Worm (Caenorhabditis elegans): Measurements from ENCODE around the gene gst-20.

DNA sequence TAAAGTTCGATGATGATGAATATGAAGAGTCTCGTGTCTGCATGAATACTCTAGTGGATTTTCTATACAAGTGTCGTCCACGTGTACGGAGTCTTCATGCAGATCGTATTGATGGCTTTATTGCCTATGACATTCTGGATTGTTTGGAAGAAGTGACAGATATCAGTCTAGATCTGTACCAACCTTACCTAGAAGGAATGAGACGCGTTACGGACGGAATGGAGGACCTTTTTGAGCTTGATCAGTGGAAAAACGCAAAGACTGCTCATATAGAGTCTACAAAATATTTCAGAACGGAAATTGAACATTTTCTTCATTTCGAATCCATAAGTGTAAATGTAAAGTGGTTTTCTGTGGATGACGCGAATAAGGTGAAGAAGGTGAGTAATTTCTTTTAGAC lies 38.6 kb upstream of the gst-20 start, which contains the start of gene fbxa-169:
- TF ChIP-seq daf-12 (tag; optimal IDR thresholded peaks at IDR 0.05) (no peak), ZK337.2 (GFP tag; IDR thresholded peaks at IDR 0.05) (no peak), zag-1 (tag; optimal IDR thresholded peaks at IDR 0.05) (no peak), Y105C5A.15 (GFP tag; IDR thresholded peaks at IDR 0.05) (no peak), set-16 (GFP tag; IDR thresholded peaks at IDR 0.05) (no peak), ceh-20 (GFP tag; IDR thresholded peaks at IDR 0.05) (no peak)

All from whole organism, L4 larva.